Fruit fly (Drosophila melanogaster) whole organism, embryonic: ENCODE results near the gene Tom.

ENCODE experiments used
- ATbp ChIP-seq: fragments of 200-800 bp; sonication (Bioruptor generic); optimal IDR thresholded peaks from 2 replicates; lab custom pipeline; 2017; ENCODE audit warnings: missing biosample characterization, mild to moderate bottlenecking, missing genetic modification characterization, missing genetic modification reagents
- CG10209 ChIP-seq: fragments of 200-800 bp; sonication (Bioruptor generic); optimal IDR thresholded peaks from 3 replicates; lab custom pipeline; 2017; ENCODE audit warnings: missing biosample characterization, mild to moderate bottlenecking, missing genetic modification characterization, missing genetic modification reagents
- CG12155 ChIP-seq: fragments of 200-800 bp; sonication (Bioruptor generic); optimal IDR thresholded peaks from 3 replicates; lab custom pipeline; 2016; ENCODE audit warnings: missing biosample characterization, missing genetic modification characterization
- CG1233 ChIP-seq: fragments of 200-800 bp; sonication (Bioruptor generic); optimal IDR thresholded peaks from 4 replicates; lab custom pipeline; 2018; ENCODE audit warnings: missing biosample characterization, mild to moderate bottlenecking, missing genetic modification characterization
- CG12769 ChIP-seq: fragments of 200-800 bp; sonication (Bioruptor generic); optimal IDR thresholded peaks from 2 replicates; lab custom pipeline; 2019; ENCODE audit warnings: missing biosample characterization, mild to moderate bottlenecking, missing genetic modification characterization, moderate library complexity
- CG15073 ChIP-seq: fragments of 200-800 bp; sonication (Bioruptor generic); optimal IDR thresholded peaks from 2 replicates; lab custom pipeline; 2016; ENCODE audit warnings: missing biosample characterization, missing genetic modification characterization
- CG17829 ChIP-seq: fragments of 200-800 bp; optimal IDR thresholded peaks from 2 replicates; lab custom pipeline; 2019; ENCODE audit warnings: missing biosample characterization, mild to moderate bottlenecking, missing genetic modification characterization, moderate library complexity
- CG2678 ChIP-seq: fragments of 200-800 bp; sonication (Bioruptor generic); optimal IDR thresholded peaks from 3 replicates; lab custom pipeline; 2019; ENCODE audit warnings: missing biosample characterization, mild to moderate bottlenecking, missing genetic modification characterization, moderate library complexity
- CG3163 ChIP-seq: fragments of 200-800 bp; sonication (Bioruptor generic); optimal IDR thresholded peaks from 3 replicates; lab custom pipeline; 2016; ENCODE audit warnings: missing biosample characterization, missing genetic modification characterization
- CG34224 ChIP-seq: fragments of 200-800 bp; sonication (Bioruptor generic); IDR thresholded peaks from 3 replicates; pipeline ENCODE4 v1.3.6; 2022; ENCODE audit warnings: missing biosample characterization, missing genetic modification characterization; ENCODE audit not compliant: partially characterized antibody
- CG34376 ChIP-seq: fragments of 200-800 bp; sonication (Bioruptor generic); optimal IDR thresholded peaks from 2 replicates; lab custom pipeline; 2018; ENCODE audit warnings: missing biosample characterization, mild to moderate bottlenecking, missing genetic modification characterization
- CG42726 ChIP-seq: fragments of 200-800 bp; sonication (Bioruptor generic); IDR thresholded peaks from 2 replicates; pipeline ENCODE4 v1.3.6; 2022; ENCODE audit warnings: missing biosample characterization, missing genetic modification characterization; ENCODE audit not compliant: partially characterized antibody
- CG4360 ChIP-seq: fragments of 200-800 bp; sonication (Bioruptor generic); IDR thresholded peaks from 2 replicates; pipeline ENCODE4 v1.3.6; 2022; ENCODE audit warnings: missing biosample characterization, missing genetic modification characterization
- CG4730 ChIP-seq: fragments of 200-800 bp; sonication (Bioruptor generic); IDR thresholded peaks from 2 replicates; pipeline ENCODE4 v1.3.6; 2022; ENCODE audit warnings: missing biosample characterization, missing genetic modification characterization
- CG6813 ChIP-seq: fragments of 200-800 bp; sonication (Bioruptor generic); optimal IDR thresholded peaks from 2 replicates; lab custom pipeline; 2017; ENCODE audit warnings: missing biosample characterization, missing genetic modification characterization, mild to moderate bottlenecking, moderate library complexity, missing genetic modification reagents
- CG8089 ChIP-seq: fragments of 200-800 bp; sonication (Bioruptor generic); optimal IDR thresholded peaks from 3 replicates; lab custom pipeline; 2016; ENCODE audit warnings: missing biosample characterization, missing genetic modification characterization
- Chrac-16 ChIP-seq: fragments of 200-800 bp; sonication (Bioruptor generic); optimal IDR thresholded peaks from 3 replicates; lab custom pipeline; 2016; ENCODE audit warnings: missing biosample characterization, missing genetic modification characterization
- Dip2 ChIP-seq: fragments of 200-800 bp; sonication (Bioruptor generic); IDR thresholded peaks from 2 replicates; pipeline ENCODE4 v1.3.6; 2022; ENCODE audit warnings: missing biosample characterization, missing genetic modification characterization
- Gug ChIP-seq: fragments of 200-800 bp; sonication (Bioruptor generic); IDR thresholded peaks from 4 replicates; pipeline ENCODE4 v1.3.6; 2022; ENCODE audit warnings: missing biosample characterization, missing genetic modification characterization
- Hsf ChIP-seq: fragments of 200-800 bp; sonication (Bioruptor generic); optimal IDR thresholded peaks from 3 replicates; lab custom pipeline; 2016; ENCODE audit warnings: missing biosample characterization, missing genetic modification characterization
- MTF-1 ChIP-seq: fragments of 200-800 bp; sonication (Bioruptor generic); optimal IDR thresholded peaks from 2 replicates; lab custom pipeline; 2018; ENCODE audit warnings: missing biosample characterization, mild to moderate bottlenecking, missing genetic modification characterization, borderline replicate concordance
- Med ChIP-seq: fragments of 200-800 bp; sonication (Bioruptor generic); peaks from one replicate; lab custom pipeline; 2016; ENCODE audit warnings: missing biosample characterization, missing genetic modification characterization, mild to moderate bottlenecking, inconsistent platforms, moderate library complexity
- Nf-YC ChIP-seq: fragments of 200-800 bp; optimal IDR thresholded peaks from 3 replicates; lab custom pipeline; 2019; ENCODE audit warnings: missing biosample characterization, mild to moderate bottlenecking, missing genetic modification characterization, moderate library complexity
- Rx ChIP-seq: fragments of 200-800 bp; sonication (Bioruptor generic); IDR thresholded peaks from 2 replicates; pipeline ENCODE4 v1.3.6; 2022; ENCODE audit warnings: missing biosample characterization, missing genetic modification characterization
- Sox102F ChIP-seq: fragments of 200-800 bp; sonication (Bioruptor generic); optimal IDR thresholded peaks from 2 replicates; lab custom pipeline; 2018; ENCODE audit warnings: missing biosample characterization, mild to moderate bottlenecking, missing genetic modification characterization, moderate library complexity
- Ssrp ChIP-seq: fragments of 200-800 bp; sonication (Bioruptor generic); optimal IDR thresholded peaks from 2 replicates; lab custom pipeline; 2018; ENCODE audit warnings: missing biosample characterization, mild to moderate bottlenecking, missing genetic modification characterization, moderate library complexity
- TFAM ChIP-seq: fragments of 200-800 bp; sonication (Bioruptor generic); optimal IDR thresholded peaks from 2 replicates; lab custom pipeline; 2017; ENCODE audit warnings: missing biosample characterization, missing genetic modification characterization, inconsistent platforms
- ab ChIP-seq: fragments of 200-800 bp; sonication (Bioruptor generic); optimal IDR thresholded peaks from 2 replicates; lab custom pipeline; 2016; ENCODE audit warnings: missing biosample characterization, missing genetic modification characterization
- ato ChIP-seq: fragments of 200-800 bp; sonication (Bioruptor generic); IDR thresholded peaks from 2 replicates; pipeline ENCODE4 v1.3.6; 2022; ENCODE audit warnings: missing biosample characterization, missing genetic modification characterization; ENCODE audit not compliant: partially characterized antibody
- cas ChIP-seq: fragments of 200-800 bp; sonication (Bioruptor generic); IDR thresholded peaks from 2 replicates; pipeline ENCODE4 v1.3.6; 2022; ENCODE audit warnings: missing biosample characterization, missing genetic modification characterization
- chm ChIP-seq: fragments of 200-800 bp; sonication (Bioruptor generic); IDR thresholded peaks from 2 replicates; pipeline ENCODE4 v1.3.6; 2022; ENCODE audit warnings: missing biosample characterization, missing genetic modification characterization
- crol ChIP-seq: fragments of 200-800 bp; sonication (Bioruptor generic); IDR thresholded peaks from 2 replicates; pipeline ENCODE4 v1.3.6; 2022; ENCODE audit warnings: missing biosample characterization, missing genetic modification characterization
- exex ChIP-seq: fragments of 200-800 bp; sonication (Bioruptor generic); optimal IDR thresholded peaks from 4 replicates; lab custom pipeline; 2018; ENCODE audit warnings: missing biosample characterization, mild to moderate bottlenecking, missing genetic modification characterization, moderate library complexity
- ftz-f1 ChIP-seq: fragments of 200-800 bp; sonication (Bioruptor generic); optimal IDR thresholded peaks from 2 replicates; lab custom pipeline; 2016; ENCODE audit warnings: missing biosample characterization, missing genetic modification characterization
- grn ChIP-seq: fragments of 200-800 bp; sonication (Bioruptor generic); optimal IDR thresholded peaks from 3 replicates; lab custom pipeline; 2017; ENCODE audit warnings: missing biosample characterization, missing genetic modification characterization
- gro ChIP-seq: fragments of 200-800 bp; sonication (Bioruptor generic); optimal IDR thresholded peaks from 2 replicates; lab custom pipeline; 2016; ENCODE audit warnings: missing biosample characterization, missing genetic modification characterization
- jumu ChIP-seq: fragments of 200-800 bp; sonication (Bioruptor generic); optimal IDR thresholded peaks from 3 replicates; lab custom pipeline; 2016; ENCODE audit warnings: missing biosample characterization, missing genetic modification characterization
- nau ChIP-seq: fragments of 200-800 bp; sonication (Bioruptor generic); optimal IDR thresholded peaks from 3 replicates; lab custom pipeline; 2017; ENCODE audit warnings: missing biosample characterization, mild to moderate bottlenecking, missing genetic modification characterization, missing genetic modification reagents
- oc ChIP-seq: fragments of 200-800 bp; sonication (Bioruptor generic); optimal IDR thresholded peaks from 2 replicates; lab custom pipeline; 2018; ENCODE audit warnings: missing biosample characterization, mild to moderate bottlenecking, missing genetic modification characterization, moderate library complexity
- pfk ChIP-seq: fragments of 200-800 bp; sonication (Bioruptor generic); optimal IDR thresholded peaks from 2 replicates; lab custom pipeline; 2018; ENCODE audit warnings: missing biosample characterization, mild to moderate bottlenecking, missing genetic modification characterization, moderate library complexity
- pnt ChIP-seq: fragments of 200-800 bp; sonication (Bioruptor generic); optimal IDR thresholded peaks from 3 replicates; lab custom pipeline; 2016; ENCODE audit warnings: missing biosample characterization, missing genetic modification characterization
- psq ChIP-seq: fragments of 200-800 bp; sonication (Bioruptor generic); optimal IDR thresholded peaks from 2 replicates; lab custom pipeline; 2017; ENCODE audit warnings: missing biosample characterization, missing genetic modification characterization
- rib ChIP-seq: fragments of 200-800 bp; sonication (Bioruptor generic); IDR thresholded peaks from 2 replicates; pipeline ENCODE4 v1.3.6; 2022; ENCODE audit warnings: missing biosample characterization, missing genetic modification characterization
- tin ChIP-seq: fragments of 200-800 bp; sonication (Bioruptor generic); optimal IDR thresholded peaks from 3 replicates; lab custom pipeline; 2016; ENCODE audit warnings: missing biosample characterization, missing genetic modification characterization
- toy ChIP-seq: fragments of 200-800 bp; sonication (Bioruptor generic); IDR thresholded peaks from 2 replicates; pipeline ENCODE4 v1.3.6; 2022; ENCODE audit warnings: missing biosample characterization, missing genetic modification characterization
- trh ChIP-seq: fragments of 200-800 bp; sonication (Bioruptor generic); optimal IDR thresholded peaks from 2 replicates; lab custom pipeline; 2016; ENCODE audit warnings: missing biosample characterization, missing genetic modification characterization
- wek ChIP-seq: fragments of 200-800 bp; sonication (Bioruptor generic); optimal IDR thresholded peaks from 3 replicates; lab custom pipeline; 2018; ENCODE audit warnings: missing biosample characterization, mild to moderate bottlenecking, missing genetic modification characterization, moderate library complexity
- zfh2 ChIP-seq: fragments of 200-800 bp; sonication (Bioruptor generic); optimal IDR thresholded peaks from 2 replicates; lab custom pipeline; 2016; ENCODE audit warnings: missing biosample characterization, missing genetic modification characterization

Tom gene

DNA sequence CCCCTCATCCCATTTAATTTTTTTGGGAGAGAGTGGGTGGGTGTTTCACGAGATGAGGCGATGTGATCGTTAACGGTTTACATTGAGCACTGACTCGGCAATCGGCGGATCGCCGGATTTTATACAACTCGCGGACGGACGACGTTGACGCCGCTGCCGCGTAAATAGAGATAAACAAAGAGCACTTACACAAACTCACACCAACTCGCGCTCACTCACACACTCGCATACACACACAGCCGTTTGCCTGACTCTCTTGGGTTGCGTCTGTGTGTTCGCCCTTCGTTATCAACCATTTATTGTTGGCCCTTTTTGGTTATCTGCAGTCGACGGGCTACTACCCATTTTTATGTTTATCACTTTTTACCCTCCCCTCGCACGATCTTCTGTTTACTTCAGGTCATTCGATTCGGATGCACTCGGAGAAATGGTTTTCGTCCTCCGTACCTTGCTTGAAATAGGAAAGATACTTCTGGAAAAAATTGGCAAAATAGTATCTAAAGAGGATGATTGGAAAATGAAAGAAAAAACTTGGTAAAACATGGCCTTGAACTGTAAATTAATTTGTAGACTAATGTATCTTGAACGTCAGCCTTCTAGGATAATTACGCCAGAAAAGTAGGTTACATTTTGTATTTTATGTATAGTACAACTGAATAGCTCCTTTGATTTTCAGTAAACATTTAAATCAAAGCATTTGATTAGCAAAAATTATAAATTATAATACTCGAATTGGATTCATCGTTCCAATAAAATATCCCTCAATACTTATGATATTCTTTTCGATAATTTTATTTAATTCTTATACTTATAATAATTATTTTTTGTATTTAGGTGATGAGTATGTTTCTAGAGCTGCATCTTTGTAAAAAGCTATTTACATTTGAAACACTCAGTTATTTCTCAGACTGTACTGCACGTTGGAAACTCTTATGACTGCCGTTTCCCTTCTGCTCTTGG is 8.7 kb downstream of the Tom start (continued):
- TF ChIP-seq toy (GFP tag; lab: Robert Waterston, UW) (no peak), CG15073 (no peak), psq (GFP tag; lab: Kevin White, UChicago) (peak; percentile 42), CG12155 (GFP tag; lab: Kevin White, UChicago) (no peak), Dip2 (GFP tag; lab: Robert Waterston, UW) (no peak), TFAM (GFP tag; lab: Kevin White, UChicago) (no peak), CG4360 (GFP tag; lab: Robert Waterston, UW) (peak; percentile 57; the same call in 1 of the 2 replicates), pfk (GFP tag; lab: Kevin White, UChicago) (no peak), crol (GFP tag; lab: Robert Waterston, UW) (peak; percentile 89), CG17829 (tag; lab: Kevin White, UChicago) (peak; percentile 51), CG1233 (GFP tag; lab: Kevin White, UChicago) (peak; percentile 30), CG10209 (GFP tag; lab: Kevin White, UChicago) (peak; percentile 2), gro (no peak), MTF-1 (GFP tag; lab: Kevin White, UChicago) (peak; percentile 38), CG12769 (peak; percentile 58), rib (GFP tag; lab: Robert Waterston, UW) (peak; percentile 65; the same call in 1 of the 2 replicates), ab (GFP tag; lab: Kevin White, UChicago) (no peak), CG6813 (peak; percentile 49), ATbp (GFP tag; lab: Kevin White, UChicago) (no peak), CG3163 (GFP tag; lab: Kevin White, UChicago) (no peak), nau (GFP tag; lab: Kevin White, UChicago) (peak; percentile 50), CG8089 (GFP tag; lab: Kevin White, UChicago) (no peak), CG34376 (GFP tag; lab: Kevin White, UChicago) (peak; percentile 46), CG4730 (GFP tag; lab: Robert Waterston, UW) (peak; percentile 28; the same call in 1 of the 2 replicates), chm (GFP tag; lab: Robert Waterston, UW) (peak; percentile 79), tin (GFP tag; lab: Kevin White, UChicago) (peak; percentile 6), pnt (peak; percentile 47), jumu (GFP tag; lab: Kevin White, UChicago) (no peak), CG42726 (GFP tag; lab: Robert Waterston, UW) (peak; percentile 37; the same call in 1 of the 2 replicates), Rx (peak; percentile 47; the same call in 1 of the 2 replicates), Chrac-16 (GFP tag; lab: Kevin White, UChicago) (peak; percentile 26), ftz-f1 (GFP tag; lab: Kevin White, UChicago) (peak; percentile 28), trh (GFP tag; lab: Kevin White, UChicago) (no peak), CG2678 (tag; lab: Kevin White, UChicago) (peak; percentile 63), Med (peak; percentile 73), cas (no peak), Nf-YC (peak; percentile 46), oc (tag; lab: Kevin White, UChicago) (peak; percentile 54), Sox102F (GFP tag; lab: Kevin White, UChicago) (peak; percentile 52), wek (GFP tag; lab: Kevin White, UChicago) (peak; percentile 10), zfh2 (GFP tag; lab: Kevin White, UChicago) (no peak), Ssrp (peak; percentile 69), CG34224 (GFP tag; lab: Robert Waterston, UW) (peak; percentile 38; the same call in 1 of the 3 replicates), exex (peak; percentile 4), grn (GFP tag; lab: Kevin White, UChicago) (peak; percentile 80), Gug (peak; percentile 68; the same call in 3 of the 4 replicates), ato (peak; percentile 38; the same call in 1 of the 2 replicates), Hsf (GFP tag; lab: Kevin White, UChicago) (peak; percentile 43)
